Fruit fly (Drosophila melanogaster) whole organism, embryonic: ENCODE measurements around the gene Ac13E.

Source experiments
- Ada2b ChIP-seq: fragments of 200-800 bp; sonication (Bioruptor generic); IDR thresholded peaks from 2 replicates; pipeline ENCODE4 v1.3.6; 2022; ENCODE audit warnings: missing biosample characterization, missing genetic modification characterization
- Bdp1 ChIP-seq: fragments of 200-800 bp; sonication (Bioruptor generic); optimal IDR thresholded peaks from 3 replicates; lab custom pipeline; 2016; ENCODE audit warnings: missing biosample characterization, missing genetic modification characterization
- BtbVII ChIP-seq: fragments of 200-800 bp; sonication (Bioruptor generic); optimal IDR thresholded peaks from 3 replicates; lab custom pipeline; 2017; ENCODE audit warnings: missing biosample characterization, mild to moderate bottlenecking, missing genetic modification characterization
- CG11085 ChIP-seq: fragments of 200-800 bp; sonication (Bioruptor generic); IDR thresholded peaks from 2 replicates; pipeline ENCODE4 v1.3.6; 2022; ENCODE audit warnings: missing biosample characterization, missing genetic modification characterization
- CG11093 ChIP-seq: fragments of 200-800 bp; sonication (Bioruptor generic); IDR thresholded peaks from 3 replicates; pipeline ENCODE4 v1.3.6; 2022; ENCODE audit warnings: missing biosample characterization, missing genetic modification characterization
- CG11560 ChIP-seq: fragments of 200-800 bp; sonication (Bioruptor generic); IDR thresholded peaks from 3 replicates; pipeline ENCODE4 v1.3.6; 2022; ENCODE audit warnings: missing biosample characterization, missing genetic modification characterization
- CG14965 ChIP-seq: fragments of 200-800 bp; sonication (Bioruptor generic); optimal IDR thresholded peaks from 2 replicates; lab custom pipeline; 2016; ENCODE audit warnings: missing biosample characterization, missing genetic modification characterization, borderline replicate concordance
- CG15514 ChIP-seq: fragments of 200-800 bp; sonication (Bioruptor generic); optimal IDR thresholded peaks from 3 replicates; lab custom pipeline; 2017; ENCODE audit warnings: missing biosample characterization, missing genetic modification characterization, mild to moderate bottlenecking, moderate library complexity, missing genetic modification reagents
- CG17912 ChIP-seq: fragments of 200-800 bp; sonication (Bioruptor generic); optimal IDR thresholded peaks from 2 replicates; lab custom pipeline; 2018; ENCODE audit warnings: missing biosample characterization, mild to moderate bottlenecking, missing genetic modification characterization
- CG2202 ChIP-seq: fragments of 200-800 bp; sonication (Bioruptor generic); optimal IDR thresholded peaks from 2 replicates; lab custom pipeline; 2018; ENCODE audit warnings: missing biosample characterization, mild to moderate bottlenecking, missing genetic modification characterization
- CG31388 ChIP-seq: fragments of 200-800 bp; sonication (Bioruptor generic); optimal IDR thresholded peaks from 2 replicates; lab custom pipeline; 2016; ENCODE audit warnings: missing biosample characterization, missing genetic modification characterization
- CG3163 ChIP-seq: fragments of 200-800 bp; sonication (Bioruptor generic); optimal IDR thresholded peaks from 3 replicates; lab custom pipeline; 2016; ENCODE audit warnings: missing biosample characterization, missing genetic modification characterization
- CG32772 ChIP-seq: fragments of 200-800 bp; sonication (Bioruptor generic); IDR thresholded peaks from 2 replicates; pipeline ENCODE4 v1.3.6; 2022; ENCODE audit warnings: missing biosample characterization, missing genetic modification characterization
- CG6791 ChIP-seq: fragments of 200-800 bp; sonication (Bioruptor generic); IDR thresholded peaks from 3 replicates; pipeline ENCODE4 v1.3.6; 2022; ENCODE audit warnings: missing biosample characterization, missing genetic modification characterization; ENCODE audit not compliant: partially characterized antibody
- CG8290 ChIP-seq, 3 experiments: fragments of 200-800 bp; sonication (Bioruptor generic); optimal IDR thresholded peaks; 2 replicates each; lab custom pipeline; 2016 to 2019; ENCODE audit warnings: missing biosample characterization in 3 of 3, missing genetic modification characterization in 3 of 3, mild to moderate bottlenecking in 2 of 3, moderate library complexity in 1 of 3
- CG8924 ChIP-seq: fragments of 200-800 bp; optimal IDR thresholded peaks from 3 replicates; lab custom pipeline; 2019; ENCODE audit warnings: missing biosample characterization, mild to moderate bottlenecking, missing genetic modification characterization, moderate library complexity
- CG8944 ChIP-seq: fragments of 200-800 bp; sonication (Bioruptor generic); optimal IDR thresholded peaks from 3 replicates; lab custom pipeline; 2016; ENCODE audit warnings: missing biosample characterization, missing genetic modification characterization
- Chrac-16 ChIP-seq: fragments of 200-800 bp; sonication (Bioruptor generic); optimal IDR thresholded peaks from 3 replicates; lab custom pipeline; 2016; ENCODE audit warnings: missing biosample characterization, missing genetic modification characterization
- CoRest ChIP-seq: fragments of 200-800 bp; sonication (Bioruptor generic); optimal IDR thresholded peaks from 3 replicates; lab custom pipeline; 2018; ENCODE audit warnings: missing biosample characterization, mild to moderate bottlenecking, missing genetic modification characterization, moderate library complexity
- CrebB ChIP-seq: fragments of 200-800 bp; sonication (Bioruptor generic); optimal IDR thresholded peaks from 3 replicates; lab custom pipeline; 2018; ENCODE audit warnings: missing biosample characterization, mild to moderate bottlenecking, missing genetic modification characterization
- Deaf1 ChIP-seq: fragments of 200-800 bp; optimal IDR thresholded peaks from 3 replicates; lab custom pipeline; 2019; ENCODE audit warnings: missing biosample characterization, mild to moderate bottlenecking, missing genetic modification characterization, moderate library complexity
- Dll ChIP-seq: fragments of 200-800 bp; sonication (Bioruptor generic); IDR thresholded peaks from 4 replicates; pipeline ENCODE4 v1.3.6; 2022; ENCODE audit warnings: missing biosample characterization, missing genetic modification characterization; ENCODE audit not compliant: partially characterized antibody
- H15 ChIP-seq: fragments of 200-800 bp; sonication (Bioruptor generic); IDR thresholded peaks from 3 replicates; pipeline ENCODE4 v1.3.6; 2022; ENCODE audit warnings: missing biosample characterization, missing genetic modification characterization
- MTF-1 ChIP-seq: fragments of 200-800 bp; sonication (Bioruptor generic); optimal IDR thresholded peaks from 2 replicates; lab custom pipeline; 2018; ENCODE audit warnings: missing biosample characterization, mild to moderate bottlenecking, missing genetic modification characterization, borderline replicate concordance
- Myb ChIP-seq: fragments of 200-800 bp; sonication (Bioruptor generic); optimal IDR thresholded peaks from 2 replicates; lab custom pipeline; 2016; ENCODE audit warnings: missing biosample characterization, missing genetic modification characterization
- Ptx1 ChIP-seq: fragments of 200-800 bp; sonication (Bioruptor generic); IDR thresholded peaks from 2 replicates; pipeline ENCODE4 v1.3.6; 2022; ENCODE audit warnings: missing biosample characterization, missing genetic modification characterization
- Rx ChIP-seq: fragments of 200-800 bp; sonication (Bioruptor generic); IDR thresholded peaks from 2 replicates; pipeline ENCODE4 v1.3.6; 2022; ENCODE audit warnings: missing biosample characterization, missing genetic modification characterization
- Usf ChIP-seq: fragments of 200-800 bp; sonication (Bioruptor generic); optimal IDR thresholded peaks from 2 replicates; lab custom pipeline; 2017; ENCODE audit warnings: missing genotype, missing biosample characterization, missing genetic modification characterization
- al ChIP-seq: fragments of 200-800 bp; sonication (Bioruptor generic); IDR thresholded peaks from 2 replicates; pipeline ENCODE4 v1.3.6; 2022; ENCODE audit warnings: missing biosample characterization, missing genetic modification characterization
- az2 ChIP-seq: fragments of 200-800 bp; sonication (Bioruptor generic); optimal IDR thresholded peaks from 3 replicates; lab custom pipeline; 2016; ENCODE audit warnings: missing biosample characterization, missing genetic modification characterization
- bbx ChIP-seq: fragments of 200-800 bp; sonication (Bioruptor generic); IDR thresholded peaks from 2 replicates; pipeline ENCODE4 v1.3.6; 2022; ENCODE audit warnings: missing biosample characterization, missing genetic modification characterization; ENCODE audit not compliant: partially characterized antibody
- bcd ChIP-seq: fragments of 200-800 bp; sonication (Bioruptor generic); optimal IDR thresholded peaks from 2 replicates; lab custom pipeline; 2017; ENCODE audit warnings: missing biosample characterization, mild to moderate bottlenecking, missing genetic modification characterization
- bsh ChIP-seq, 2 experiments: fragments of 200-800 bp; sonication (Bioruptor generic); optimal IDR thresholded peaks; 2 replicates each; lab custom pipeline; 2017 to 2018; ENCODE audit warnings: mild to moderate bottlenecking in 2 of 2, missing biosample characterization in 2 of 2, missing genetic modification characterization in 2 of 2, moderate library complexity in 1 of 2
- caup ChIP-seq: fragments of 200-800 bp; sonication (Bioruptor generic); optimal IDR thresholded peaks from 3 replicates; lab custom pipeline; 2017; ENCODE audit warnings: missing biosample characterization, mild to moderate bottlenecking, missing genetic modification characterization, moderate library complexity; ENCODE audit not compliant: severe bottlenecking
- croc ChIP-seq: fragments of 200-800 bp; sonication (Bioruptor generic); conservative IDR thresholded peaks from 3 replicates; pipeline ENCODE4 v1.3.6; 2022; ENCODE audit warnings: missing biosample characterization, missing genetic modification characterization
- crp ChIP-seq, 2 experiments: fragments of 200-800 bp; sonication (Bioruptor generic); optimal IDR thresholded peaks; 2 replicates in 1 of 2; 3 replicates in 1 of 2; lab custom pipeline; 2017; ENCODE audit warnings: missing biosample characterization in 2 of 2, missing genetic modification characterization in 2 of 2, mild to moderate bottlenecking in 1 of 2, moderate library complexity in 1 of 2
- dati ChIP-seq: fragments of 200-800 bp; sonication (Bioruptor generic); IDR thresholded peaks from 2 replicates; pipeline ENCODE4 v1.3.6; 2022; ENCODE audit warnings: missing biosample characterization, missing genetic modification characterization
- fd64A ChIP-seq: fragments of 200-800 bp; sonication (Bioruptor generic); optimal IDR thresholded peaks from 3 replicates; lab custom pipeline; 2018; ENCODE audit warnings: missing biosample characterization, mild to moderate bottlenecking, missing genetic modification characterization
- gro ChIP-seq: fragments of 200-800 bp; sonication (Bioruptor generic); optimal IDR thresholded peaks from 2 replicates; lab custom pipeline; 2016; ENCODE audit warnings: missing biosample characterization, missing genetic modification characterization
- lilli ChIP-seq: fragments of 200-800 bp; sonication (Bioruptor generic); optimal IDR thresholded peaks from 3 replicates; lab custom pipeline; 2016; ENCODE audit warnings: missing biosample characterization, missing genetic modification characterization
- mam ChIP-seq: fragments of 200-800 bp; sonication (Bioruptor generic); optimal IDR thresholded peaks from 3 replicates; lab custom pipeline; 2016; ENCODE audit warnings: missing biosample characterization, missing genetic modification characterization
- mirr ChIP-seq: fragments of 200-800 bp; sonication (Bioruptor generic); optimal IDR thresholded peaks from 3 replicates; lab custom pipeline; 2018; ENCODE audit warnings: missing biosample characterization, mild to moderate bottlenecking, missing genetic modification characterization
- nmo ChIP-seq: fragments of 200-800 bp; sonication (Bioruptor generic); optimal IDR thresholded peaks from 2 replicates; lab custom pipeline; 2018; ENCODE audit warnings: missing biosample characterization, mild to moderate bottlenecking, missing genetic modification characterization, moderate library complexity
- phol ChIP-seq: fragments of 200-800 bp; sonication (Bioruptor generic); optimal IDR thresholded peaks from 3 replicates; lab custom pipeline; 2018; ENCODE audit warnings: missing biosample characterization, mild to moderate bottlenecking, missing genetic modification characterization, moderate library complexity
- sens ChIP-seq: fragments of 200-800 bp; sonication (Bioruptor generic); peaks from one replicate; lab custom pipeline; 2016; ENCODE audit warnings: missing biosample characterization, missing genetic modification characterization
- so ChIP-seq: fragments of 200-800 bp; sonication (Bioruptor generic); IDR thresholded peaks from 3 replicates; pipeline ENCODE4 v1.3.6; 2022; ENCODE audit warnings: missing biosample characterization, missing genetic modification characterization
- stwl ChIP-seq: fragments of 200-800 bp; sonication (Bioruptor generic); optimal IDR thresholded peaks from 3 replicates; lab custom pipeline; 2018; ENCODE audit warnings: missing biosample characterization, mild to moderate bottlenecking, missing genetic modification characterization, moderate library complexity
- sug ChIP-seq: fragments of 200-800 bp; optimal IDR thresholded peaks from 2 replicates; lab custom pipeline; 2019; ENCODE audit warnings: missing biosample characterization, mild to moderate bottlenecking, missing genetic modification characterization, moderate library complexity
- trh ChIP-seq: fragments of 200-800 bp; sonication (Bioruptor generic); optimal IDR thresholded peaks from 2 replicates; lab custom pipeline; 2016; ENCODE audit warnings: missing biosample characterization, missing genetic modification characterization
- ttk ChIP-seq: fragments of 200-800 bp; sonication (Bioruptor generic); IDR thresholded peaks from 2 replicates; pipeline ENCODE4 v2.1.2; 2022; ENCODE audit warnings: missing biosample characterization, missing genetic modification characterization

Ac13E gene

DNA sequence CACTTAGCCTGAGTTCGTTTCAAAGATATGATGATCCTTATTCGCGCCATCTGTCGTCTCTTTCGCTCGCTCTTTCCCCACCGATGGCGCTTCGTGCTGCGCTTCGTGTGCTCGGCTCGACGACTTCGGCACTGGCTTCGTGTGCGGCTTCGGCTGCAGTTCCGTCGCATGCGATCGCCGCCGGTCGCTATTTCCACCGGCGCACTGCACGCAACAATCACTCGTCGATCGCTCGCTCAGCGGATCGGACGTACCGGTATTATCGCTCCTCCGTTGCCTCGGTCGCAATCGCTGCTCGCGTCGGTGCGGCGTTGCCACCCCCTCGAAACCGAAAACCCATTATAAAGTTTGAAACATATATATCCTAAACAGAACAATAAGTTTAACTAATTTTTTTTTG lies 55.3 kb downstream of the Ac13E start (continued):
- no peak for TF ChIP-seq trh (GFP tag; lab: Kevin White, UChicago)
- TF ChIP-seq Myb (GFP tag; lab: Kevin White, UChicago) = no peak
- peak; percentile 79 for TF ChIP-seq sens
- no peak for TF ChIP-seq dati (GFP tag; lab: Robert Waterston, UW)
- no peak for TF ChIP-seq Usf (GFP tag; lab: Kevin White, UChicago)
- no peak for TF ChIP-seq Bdp1
- TF ChIP-seq sug (tag; lab: Kevin White, UChicago) = peak; percentile 10
- TF ChIP-seq Chrac-16 (GFP tag; lab: Kevin White, UChicago) = no peak
- peak in 1 of 2 experiments; percentile 24 for TF ChIP-seq bsh (GFP tag; optimal IDR thresholded peaks at IDR 0.05; lab: Kevin White, UChicago)
- no peak for TF ChIP-seq Ptx1
- no peak for TF ChIP-seq lilli (GFP tag; lab: Kevin White, UChicago)
- TF ChIP-seq fd64A = peak; percentile 42
- TF ChIP-seq CG31388 = no peak
- TF ChIP-seq Rx (GFP tag; lab: Robert Waterston, UW) = no peak
- TF ChIP-seq nmo = no peak
- TF ChIP-seq stwl (tag; lab: Kevin White, UChicago) = peak; percentile 49
- peak; percentile 35 for TF ChIP-seq CG15514 (GFP tag; lab: Kevin White, UChicago)
- no peak for TF ChIP-seq crp (GFP tag; optimal IDR thresholded peaks at IDR 0.05; lab: Kevin White, UChicago)
- peak; percentile 99 for TF ChIP-seq Deaf1 (tag; lab: Kevin White, UChicago)
- TF ChIP-seq mirr (GFP tag; lab: Kevin White, UChicago) = no peak
- no peak for TF ChIP-seq bcd (GFP tag; lab: Kevin White, UChicago)
- TF ChIP-seq CG8290 (GFP tag; optimal IDR thresholded peaks at IDR 0.05; lab: Kevin White, UChicago) = peak; percentile 51
- TF ChIP-seq CG8290 (tag; optimal IDR thresholded peaks at IDR 0.05; lab: Kevin White, UChicago) = peak; percentile 79 to 85
- no peak for TF ChIP-seq phol (tag; lab: Kevin White, UChicago)
- 0 out of 2 replicates have a peak, but pooled peaks have one; percentile 8 for TF ChIP-seq Ada2b (GFP tag; lab: Robert Waterston, UW)
- TF ChIP-seq CG17912 (GFP tag; lab: Kevin White, UChicago) = peak; percentile 26
- peak; percentile 12; the same call in 1 of the 2 replicates for TF ChIP-seq CG32772 (GFP tag; lab: Robert Waterston, UW)
- TF ChIP-seq Dll (GFP tag; lab: Robert Waterston, UW) = no peak
- TF ChIP-seq croc (GFP tag; lab: Robert Waterston, UW) = no peak
- no peak for TF ChIP-seq CG8944 (GFP tag; lab: Kevin White, UChicago)
- no peak for TF ChIP-seq al
- TF ChIP-seq CG2202 (tag; lab: Kevin White, UChicago) = no peak
- no peak for TF ChIP-seq mam
- peak; percentile 42; the same call in 1 of the 2 replicates for TF ChIP-seq ttk (GFP tag; lab: Robert Waterston, UW)
- TF ChIP-seq CG8924 (tag; lab: Kevin White, UChicago) = peak; percentile 6
- TF ChIP-seq CG6791 = no peak
- TF ChIP-seq az2 (GFP tag; lab: Kevin White, UChicago) = no peak
- no peak for TF ChIP-seq CrebB (tag; lab: Kevin White, UChicago)
- TF ChIP-seq so = no peak
- no peak for TF ChIP-seq BtbVII (GFP tag; lab: Kevin White, UChicago)
- TF ChIP-seq CG11560 = no peak
- TF ChIP-seq bbx (GFP tag; lab: Robert Waterston, UW) = 0 out of 2 replicates have a peak, but pooled peaks have one; percentile 33
- no peak for TF ChIP-seq CG11093
- no peak for TF ChIP-seq CG11085 (GFP tag; lab: Robert Waterston, UW)
- TF ChIP-seq H15 (GFP tag; lab: Robert Waterston, UW) = no peak
- peak; percentile 47 for TF ChIP-seq MTF-1 (GFP tag; lab: Kevin White, UChicago)
- peak; percentile 12 for TF ChIP-seq CoRest
- no peak for TF ChIP-seq gro (GFP tag; lab: Kevin White, UChicago)
- no peak for TF ChIP-seq CG14965 (GFP tag; lab: Kevin White, UChicago)
- TF ChIP-seq caup (GFP tag; lab: Kevin White, UChicago) = no peak
- no peak for TF ChIP-seq CG3163 (GFP tag; lab: Kevin White, UChicago)
